Worm (Caenorhabditis elegans) whole organism, L3 larva: ENCODE results near the gene fbxa-154.
"Not testable (repeated sequence)": the region's sequence is repeated elsewhere in the genome, so short reads cannot be mapped to it uniquely, and the experiment has no call there.

ENCODE experiments used
- R02D3.7 ChIP-seq: fragments of 150-350 bp; optimal IDR thresholded peaks from 2 replicates; lab custom pipeline; 2014; ENCODE audit warnings: missing biosample characterization, missing genetic modification characterization
- ZK546.5 ChIP-seq: sonication (generic microtip); optimal IDR thresholded peaks from 2 replicates; lab custom pipeline; 2017; ENCODE audit warnings: missing biosample characterization, missing genetic modification characterization
- aly-2 ChIP-seq: fragments of 150-350 bp; optimal IDR thresholded peaks from 2 replicates; lab custom pipeline; 2014; ENCODE audit warnings: missing biosample characterization, missing genetic modification characterization
- ama-1 ChIP-seq: fragments of 150-350 bp; optimal IDR thresholded peaks from 2 replicates; lab custom pipeline; 2018
- ceh-16 ChIP-seq: sonication (generic microtip); optimal IDR thresholded peaks from 2 replicates; lab custom pipeline; 2017; ENCODE audit warnings: missing biosample characterization, missing genetic modification characterization
- ceh-82 ChIP-seq: fragments of 150-350 bp; optimal IDR thresholded peaks from 2 replicates; lab custom pipeline; 2014; ENCODE audit warnings: missing biosample characterization, missing genetic modification characterization
- daf-12 ChIP-seq: fragments of 150-350 bp; optimal IDR thresholded peaks from 2 replicates; lab custom pipeline; 2014; ENCODE audit warnings: missing biosample characterization, missing genetic modification reagents, missing genetic modification characterization
- egl-27 ChIP-seq: sonication (generic microtip); optimal IDR thresholded peaks from 4 replicates; lab custom pipeline; 2017; ENCODE audit warnings: missing biosample characterization, missing genetic modification reagents, missing genetic modification characterization
- elt-1 ChIP-seq: fragments of 150-350 bp; optimal IDR thresholded peaks from 2 replicates; lab custom pipeline; 2014; ENCODE audit warnings: missing biosample characterization, missing genetic modification characterization
- elt-2 ChIP-seq: sonication (generic microtip); optimal IDR thresholded peaks from 2 replicates; lab custom pipeline; 2016; ENCODE audit warnings: missing genetic modification reagents, mild to moderate bottlenecking, missing genetic modification characterization, missing compliant biosample characterization
- elt-3 ChIP-seq, 3 experiments: fragments of 150-350 bp in 1 of 3; sonication (generic microtip) in 2 of 3; optimal IDR thresholded peaks; 2 replicates in 2 of 3; 4 replicates in 1 of 3; lab custom pipeline; 2014 to 2017; ENCODE audit warnings: missing biosample characterization in 3 of 3, missing genetic modification characterization in 3 of 3
- fkh-10 ChIP-seq: sonication (generic microtip); optimal IDR thresholded peaks from 2 replicates; lab custom pipeline; 2017; ENCODE audit warnings: missing biosample characterization, missing genetic modification reagents, missing genetic modification characterization
- hmg-11 ChIP-seq: sonication (generic microtip); optimal IDR thresholded peaks from 2 replicates; lab custom pipeline; 2016; ENCODE audit warnings: missing genetic modification characterization, missing compliant biosample characterization
- jun-1 ChIP-seq: fragments of 150-350 bp; optimal IDR thresholded peaks from 2 replicates; lab custom pipeline; 2014; ENCODE audit warnings: missing biosample characterization, missing genetic modification reagents, missing genetic modification characterization
- lin-15B ChIP-seq: fragments of 150-350 bp; optimal IDR thresholded peaks from 2 replicates; lab custom pipeline; 2014; ENCODE audit warnings: missing biosample characterization, missing genetic modification characterization
- lin-39 ChIP-seq: fragments of 150-350 bp; optimal IDR thresholded peaks from 2 replicates; lab custom pipeline; 2018; ENCODE audit warnings: missing biosample characterization, missing genetic modification reagents, missing genetic modification characterization
- lsy-12 ChIP-seq: sonication (generic microtip); optimal IDR thresholded peaks from 2 replicates; lab custom pipeline; 2016; ENCODE audit warnings: mild to moderate bottlenecking, missing genetic modification characterization, missing compliant biosample characterization
- mdl-1 ChIP-seq: fragments of 150-350 bp; optimal IDR thresholded peaks from 2 replicates; lab custom pipeline; 2014; ENCODE audit warnings: missing biosample characterization, missing genetic modification characterization
- nfya-1 ChIP-seq: sonication (generic microtip); optimal IDR thresholded peaks from 2 replicates; lab custom pipeline; 2017; ENCODE audit warnings: missing genetic modification characterization, mild to moderate bottlenecking, missing compliant biosample characterization, antibody characterized with exemption, moderate library complexity; ENCODE audit not compliant: insufficient read depth
- nhr-11 ChIP-seq: fragments of 150-350 bp; optimal IDR thresholded peaks from 2 replicates; lab custom pipeline; 2014; ENCODE audit warnings: missing biosample characterization, missing genetic modification characterization
- nhr-12 ChIP-seq: fragments of 150-350 bp; optimal IDR thresholded peaks from 2 replicates; lab custom pipeline; 2014; ENCODE audit warnings: missing biosample characterization, missing genetic modification characterization
- nhr-23 ChIP-seq: fragments of 150-350 bp; optimal IDR thresholded peaks from 2 replicates; lab custom pipeline; 2014; ENCODE audit warnings: missing biosample characterization, missing genetic modification reagents, missing genetic modification characterization
- nhr-237 ChIP-seq: fragments of 150-350 bp; optimal IDR thresholded peaks from 2 replicates; lab custom pipeline; 2014; ENCODE audit warnings: missing biosample characterization, missing genetic modification characterization
- nhr-25 ChIP-seq: sonication (generic microtip); optimal IDR thresholded peaks from 2 replicates; lab custom pipeline; 2017; ENCODE audit warnings: missing biosample characterization, missing genetic modification characterization
- nhr-28 ChIP-seq: fragments of 150-350 bp; optimal IDR thresholded peaks from 2 replicates; lab custom pipeline; 2014; ENCODE audit warnings: missing biosample characterization, missing genetic modification characterization
- nhr-43 ChIP-seq: sonication (generic microtip); optimal IDR thresholded peaks from 2 replicates; lab custom pipeline; 2016; ENCODE audit warnings: mild to moderate bottlenecking, missing genetic modification characterization, missing compliant biosample characterization; ENCODE audit not compliant: poor library complexity, severe bottlenecking
- nhr-67 ChIP-seq: fragments of 150-350 bp; optimal IDR thresholded peaks from 2 replicates; lab custom pipeline; 2014; ENCODE audit warnings: missing biosample characterization, missing genetic modification characterization
- nhr-76 ChIP-seq: fragments of 150-350 bp; sonication (generic microtip); optimal IDR thresholded peaks from 5 replicates; lab custom pipeline; 2014; ENCODE audit warnings: missing biosample characterization, missing genetic modification characterization
- nhr-77 ChIP-seq: fragments of 150-350 bp; optimal IDR thresholded peaks from 2 replicates; lab custom pipeline; 2014; ENCODE audit warnings: missing biosample characterization, missing genetic modification characterization
- pha-4 ChIP-seq: fragments of 150-350 bp; optimal IDR thresholded peaks from 2 replicates; lab custom pipeline; 2014; ENCODE audit warnings: missing biosample characterization, missing genetic modification reagents, missing genetic modification characterization
- pqm-1 ChIP-seq: fragments of 150-350 bp; optimal IDR thresholded peaks from 2 replicates; lab custom pipeline; 2017; ENCODE audit warnings: missing biosample characterization, missing genetic modification characterization, inconsistent platforms
- sea-2 ChIP-seq: fragments of 150-350 bp; sonication (generic microtip); optimal IDR thresholded peaks from 4 replicates; lab custom pipeline; 2014; ENCODE audit warnings: missing biosample characterization, missing genetic modification reagents, missing genetic modification characterization
- tbx-2 ChIP-seq: sonication (generic microtip); optimal IDR thresholded peaks from 2 replicates; lab custom pipeline; 2016; ENCODE audit warnings: mild to moderate bottlenecking, missing genetic modification characterization, missing compliant biosample characterization
- unc-39 ChIP-seq: sonication (generic microtip); optimal IDR thresholded peaks from 4 replicates; lab custom pipeline; 2017; ENCODE audit warnings: missing biosample characterization, missing genetic modification characterization
- ztf-11 ChIP-seq: fragments of 150-350 bp; optimal IDR thresholded peaks from 2 replicates; lab custom pipeline; 2014; ENCODE audit warnings: missing biosample characterization, missing genetic modification characterization
- ztf-4 ChIP-seq: fragments of 150-350 bp; optimal IDR thresholded peaks from 2 replicates; lab custom pipeline; 2014; ENCODE audit warnings: missing biosample characterization, missing genetic modification characterization

The fbxa-154 gene

DNA sequence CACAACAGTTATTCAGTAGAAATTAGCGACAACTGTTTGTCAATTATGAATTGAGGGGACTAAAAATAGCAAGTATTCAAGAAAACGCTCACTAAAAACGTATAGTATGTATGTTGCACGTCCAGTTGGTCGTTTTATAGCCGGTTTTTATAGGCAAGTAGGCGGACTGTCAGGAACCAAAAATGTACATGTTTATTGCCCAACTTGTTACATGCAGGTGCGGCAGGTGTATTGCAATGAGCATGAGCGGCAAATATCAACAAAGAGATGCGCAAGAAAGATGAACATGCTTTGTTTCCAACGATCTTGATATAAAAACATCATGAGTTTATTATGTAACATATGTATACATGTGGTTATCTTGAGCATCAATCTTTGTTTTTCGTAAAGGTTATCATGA, 5.2 kb downstream of the fbxa-154 start, which contains the start of gene B0391.14:
Gene B0391.14 (minus strand): TSS at position 101 of the 400 bp plus-strand sequence.
- TF ChIP-seq nhr-67; unc-39 (tag; lab: Kevin White, UChicago); mdl-1 (tag; lab: Kevin White, UChicago): not testable (repeated sequence)

DNA sequence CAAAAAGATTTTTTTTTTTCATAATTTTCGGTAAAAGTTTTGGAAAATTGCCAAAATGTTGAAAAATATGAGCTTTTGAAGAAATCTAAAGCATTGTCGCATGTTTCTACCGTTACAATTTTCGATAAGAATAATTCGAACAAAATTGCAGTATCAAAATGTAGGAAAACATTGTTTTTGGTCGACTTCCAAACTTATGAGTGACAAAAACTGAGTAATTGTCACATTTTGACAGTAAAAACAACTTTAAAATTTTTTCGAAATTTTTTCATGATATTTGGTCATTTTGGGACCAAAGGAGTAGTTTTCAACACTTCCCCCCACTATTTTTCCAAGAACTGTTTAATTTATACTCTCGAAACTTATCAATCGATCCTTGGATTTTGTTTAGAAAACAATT, 10.4 kb downstream of the fbxa-154 start, which contains the start of gene fbxa-139:
Gene fbxa-139 (minus strand): TSS at position 101 of the 400 bp plus-strand sequence.
- TF ChIP-seq elt-3 (tag; optimal IDR thresholded peaks at IDR 0.05; lab: Kevin White, UChicago) (no peak), ZK546.5 (no peak), elt-1 (tag; lab: Kevin White, UChicago) (no peak), ceh-16 (tag; lab: Kevin White, UChicago) (no peak), fkh-10 (GFP tag; lab: Kevin White, UChicago) (no peak), jun-1 (no peak), aly-2 (tag; lab: Kevin White, UChicago) (no peak), sea-2 (GFP tag; lab: Kevin White, UChicago) (no peak), ztf-11 (tag; lab: Kevin White, UChicago) (no peak), ztf-4 (tag; lab: Kevin White, UChicago) (no peak), ceh-82 (tag; lab: Kevin White, UChicago) (no peak), daf-12 (tag; lab: Kevin White, UChicago) (no peak), nhr-28 (tag; lab: Kevin White, UChicago) (no peak), pha-4 (tag; lab: Kevin White, UChicago) (no peak), nhr-67 (no peak), nhr-77 (tag; lab: Kevin White, UChicago) (no peak), nhr-237 (no peak), nhr-12 (tag; lab: Kevin White, UChicago) (no peak), nhr-76 (tag; lab: Kevin White, UChicago) (no peak), tbx-2 (tag; lab: Kevin White, UChicago) (no peak)

DNA sequence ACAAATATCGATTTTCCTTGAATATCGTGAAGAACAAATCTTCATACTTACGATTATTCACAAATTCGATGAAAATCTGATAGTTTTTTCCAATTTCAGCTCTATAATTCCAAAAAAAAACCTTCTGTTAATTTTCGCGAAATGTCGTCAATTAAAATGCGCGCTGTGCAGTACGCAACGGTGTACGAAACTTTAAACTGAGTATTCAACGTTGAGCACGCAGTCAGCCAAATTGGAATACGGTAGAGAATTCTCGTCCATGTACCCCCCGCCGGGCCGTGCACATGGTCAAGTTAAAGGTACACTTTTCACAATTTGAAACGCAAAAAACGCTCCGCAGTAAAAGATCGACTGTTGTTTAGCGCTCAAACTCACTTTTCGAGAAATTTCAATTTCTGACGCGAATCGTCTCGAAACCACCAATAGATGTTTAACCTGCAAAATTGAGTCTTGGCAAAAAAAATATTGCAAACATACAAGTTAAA, 14.7 kb downstream of the fbxa-154 start, which contains the start of gene F28F8.7:
Gene F28F8.7 (minus strand): TSS at position 435 of the 485 bp plus-strand sequence.
- TF ChIP-seq lin-15B (tag; lab: Kevin White, UChicago) (peak; percentile 51), elt-2 (tag; lab: Kevin White, UChicago) (peak; percentile 86), nhr-11 (tag; lab: Kevin White, UChicago) (peak; percentile 2), nhr-43 (peak; percentile 19), R02D3.7 (tag; lab: Kevin White, UChicago) (peak; percentile 60), lsy-12 (tag; lab: Kevin White, UChicago) (peak; percentile 51), pqm-1 (tag; lab: Kevin White, UChicago) (peak; percentile 25)

DNA sequence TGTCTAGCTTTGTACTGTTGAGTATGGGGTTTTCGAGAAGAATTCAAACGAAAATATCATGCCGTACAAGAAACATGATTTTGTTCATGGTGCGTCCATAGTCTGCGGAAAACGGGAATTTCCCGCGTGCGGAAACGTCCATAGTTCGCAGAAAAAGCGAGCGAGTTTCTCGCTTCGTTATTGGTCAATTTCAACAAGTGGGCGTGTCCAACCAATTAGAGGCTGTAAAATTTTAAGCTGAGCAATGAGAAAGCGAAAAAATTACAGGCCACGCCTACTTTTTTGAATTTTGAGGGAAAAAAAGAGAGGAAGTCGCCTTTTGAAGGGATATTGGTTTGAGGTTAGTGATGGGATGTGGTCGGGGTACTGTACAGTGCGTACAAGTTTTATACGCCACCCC, 23.5 kb downstream of the fbxa-154 start:
- TF ChIP-seq nfya-1 (tag; lab: Kevin White, UChicago) = peak; percentile 54
- TF ChIP-seq, all 47 proteins: peak for 1; not testable (repeated sequence) for 46

DNA sequence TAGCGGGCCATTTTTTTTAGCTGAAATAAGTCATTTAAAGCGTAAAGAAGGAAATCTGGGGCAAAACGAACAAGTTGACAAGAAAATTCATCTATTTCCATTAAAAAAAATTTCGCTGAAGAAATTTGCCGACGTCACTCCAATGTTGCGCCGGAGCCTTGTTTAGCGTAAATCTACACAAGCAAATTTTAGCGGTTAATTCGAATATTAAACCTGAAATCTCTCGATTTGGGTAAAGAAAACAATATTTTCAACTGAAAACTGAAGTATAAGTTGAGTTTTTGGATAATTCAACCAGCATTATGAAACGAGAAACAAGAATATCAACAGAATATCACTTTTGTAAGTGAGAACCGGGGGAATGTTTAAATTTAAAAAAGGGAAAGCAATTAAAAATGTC, 26.6 kb downstream of the fbxa-154 start, which contains the start of gene F28F8.9:
Gene F28F8.9 (minus strand): TSS at position 288 of the 400 bp plus-strand sequence.
- peak; percentile 91 for TF ChIP-seq R02D3.7 (tag; lab: Kevin White, UChicago)
- TF ChIP-seq nhr-25 (tag; lab: Kevin White, UChicago) = no peak
- TF ChIP-seq fkh-10 (GFP tag; lab: Kevin White, UChicago) = no peak
- peak; percentile 56 for TF ChIP-seq nfya-1 (tag; lab: Kevin White, UChicago)
- peak; percentile 52 for TF ChIP-seq nhr-23
- TF ChIP-seq hmg-11 = peak; percentile 24
- peak; percentile 18 for TF ChIP-seq ama-1
- TF ChIP-seq egl-27 = no peak
- TF ChIP-seq nhr-43 = peak; percentile 19
- peak; percentile 67 for TF ChIP-seq lin-15B (tag; lab: Kevin White, UChicago)
- TF ChIP-seq pha-4 (tag; lab: Kevin White, UChicago) = peak; percentile 68
- peak; percentile 31 for TF ChIP-seq lin-39 (tag; lab: Kevin White, UChicago)
